Fruit fly (Drosophila melanogaster) whole organism, prepupa: ENCODE measurements around the gene Ugt37A2.

ENCODE experiments used
- Blimp-1 ChIP-seq: fragments of 200-800 bp; sonication (Bioruptor generic); optimal IDR thresholded peaks from 3 replicates; lab custom pipeline; 2017; ENCODE audit warnings: missing biosample characterization, missing genetic modification characterization, mild to moderate bottlenecking, moderate library complexity, missing genetic modification reagents
- CG32006 ChIP-seq: fragments of 200-800 bp; sonication (Bioruptor generic); optimal IDR thresholded peaks from 3 replicates; lab custom pipeline; 2017; ENCODE audit warnings: missing biosample characterization, mild to moderate bottlenecking, missing genetic modification characterization
- CG6854 ChIP-seq: fragments of 200-800 bp; sonication (Bioruptor generic); optimal IDR thresholded peaks from 2 replicates; lab custom pipeline; 2017; ENCODE audit warnings: missing biosample characterization, mild to moderate bottlenecking, missing genetic modification characterization
- Hr39 ChIP-seq: fragments of 200-800 bp; sonication (Bioruptor generic); optimal IDR thresholded peaks from 2 replicates; lab custom pipeline; 2016; ENCODE audit warnings: missing biosample characterization, missing genetic modification characterization
- acj6 ChIP-seq: fragments of 200-800 bp; sonication (Bioruptor generic); optimal IDR thresholded peaks from 3 replicates; lab custom pipeline; 2016; ENCODE audit warnings: missing biosample characterization, missing genetic modification characterization
- cyc ChIP-seq: fragments of 200-800 bp; sonication (Bioruptor generic); optimal IDR thresholded peaks from 3 replicates; lab custom pipeline; 2016; ENCODE audit warnings: missing biosample characterization, missing genetic modification characterization
- eg ChIP-seq: fragments of 200-800 bp; sonication (Bioruptor generic); IDR thresholded peaks from 3 replicates; pipeline ENCODE4 v1.3.6; 2022; ENCODE audit warnings: missing biosample characterization, missing genetic modification characterization
- esn ChIP-seq: fragments of 200-800 bp; sonication (Bioruptor generic); optimal IDR thresholded peaks from 2 replicates; lab custom pipeline; 2016; ENCODE audit warnings: missing biosample characterization, mild to moderate bottlenecking, missing genetic modification characterization, moderate library complexity
- salr ChIP-seq, 2 experiments: fragments of 200-800 bp; sonication (Bioruptor generic); optimal IDR thresholded peaks; 3 replicates each; lab custom pipeline; 2016 to 2018; ENCODE audit warnings: missing biosample characterization in 2 of 2, missing genetic modification characterization in 2 of 2, mild to moderate bottlenecking in 1 of 2
- topi ChIP-seq: fragments of 200-800 bp; sonication (Bioruptor generic); optimal IDR thresholded peaks from 3 replicates; lab custom pipeline; 2016; ENCODE audit warnings: missing biosample characterization, missing genetic modification characterization

DNA sequence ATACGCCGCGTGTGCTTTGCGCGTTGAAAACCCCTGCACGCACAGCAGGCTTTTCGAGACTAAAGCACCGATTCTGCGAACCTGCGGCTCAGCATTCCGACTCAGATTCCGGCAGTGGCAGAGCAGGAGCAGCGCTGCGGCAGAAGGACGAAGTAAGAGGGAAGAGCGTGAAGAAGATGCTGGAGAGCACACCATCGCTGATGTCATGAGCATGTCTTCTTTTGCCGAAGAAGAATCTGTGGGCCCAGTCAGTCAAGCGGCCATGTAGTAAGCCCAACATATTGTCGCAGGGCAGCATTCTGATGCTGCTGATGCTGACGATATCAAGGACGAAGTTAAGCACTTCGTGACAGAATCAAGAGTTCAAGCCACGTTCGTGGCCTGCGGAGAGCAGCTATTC lies 43.7 kb downstream of the Ugt37A2 start, which contains the start of gene beat-Vc:
- TF ChIP-seq Blimp-1: no peak
- no peak for TF ChIP-seq Hr39 (GFP tag; lab: Kevin White, UChicago)
- TF ChIP-seq acj6: no peak
- TF ChIP-seq cyc (GFP tag; lab: Kevin White, UChicago): no peak
- no peak for TF ChIP-seq topi
- no peak for TF ChIP-seq CG6854 (GFP tag; lab: Kevin White, UChicago)
- no peak for TF ChIP-seq eg
- TF ChIP-seq esn (GFP tag; lab: Kevin White, UChicago): no peak
- TF ChIP-seq CG32006: no peak
- no peak for TF ChIP-seq salr (GFP tag; optimal IDR thresholded peaks at IDR 0.05; lab: Kevin White, UChicago)
